Worm (Caenorhabditis elegans) whole organism, L1 larva: Measurements from ENCODE around the gene mcm-7.

Experiments used
- C04F5.9 ChIP-seq: sonication (generic microtip); optimal IDR thresholded peaks from 2 replicates; lab custom pipeline; 2016; ENCODE audit warnings: missing genetic modification characterization, missing compliant biosample characterization
- C16A3.4 ChIP-seq: fragments of 150-350 bp; optimal IDR thresholded peaks from 2 replicates; lab custom pipeline; 2014; ENCODE audit warnings: missing biosample characterization, missing genetic modification characterization
- C34B4.2 ChIP-seq: sonication (generic microtip); optimal IDR thresholded peaks from 2 replicates; lab custom pipeline; 2017; ENCODE audit warnings: mild to moderate bottlenecking, missing genetic modification characterization, missing compliant biosample characterization
- F16B12.6 ChIP-seq: fragments of 150-350 bp; optimal IDR thresholded peaks from 2 replicates; lab custom pipeline; 2014; ENCODE audit warnings: missing biosample characterization, missing genetic modification characterization
- aha-1 ChIP-seq: fragments of 150-350 bp; optimal IDR thresholded peaks from 2 replicates; lab custom pipeline; 2014; ENCODE audit warnings: missing biosample characterization, missing genetic modification characterization
- aly-2 ChIP-seq: fragments of 150-350 bp; optimal IDR thresholded peaks from 2 replicates; lab custom pipeline; 2014; ENCODE audit warnings: missing biosample characterization, missing genetic modification characterization
- ceh-63 ChIP-seq: fragments of 200-800 bp; sonication (Bioruptor generic); optimal IDR thresholded peaks from 2 replicates; lab custom pipeline; 2018; ENCODE audit warnings: mild to moderate bottlenecking, missing genetic modification characterization, missing compliant biosample characterization
- ceh-82 ChIP-seq, 3 experiments: fragments of 150-350 bp in 1 of 3; sonication (generic microtip) in 2 of 3; optimal IDR thresholded peaks; 2 replicates each; lab custom pipeline; 2014 to 2017; ENCODE audit warnings: missing biosample characterization in 3 of 3, missing genetic modification characterization in 3 of 3
- dpl-1 ChIP-seq, 3 experiments: fragments of 150-350 bp in 2 of 3; sonication (generic microtip) in 1 of 3; optimal IDR thresholded peaks; 2 replicates each; lab custom pipeline; 2014 to 2017; ENCODE audit warnings: missing biosample characterization in 3 of 3, missing genetic modification characterization in 3 of 3, missing genetic modification reagents in 3 of 3
- dsc-1 ChIP-seq: sonication (generic microtip); optimal IDR thresholded peaks from 2 replicates; lab custom pipeline; 2016; ENCODE audit warnings: mild to moderate bottlenecking, missing genetic modification characterization, missing compliant biosample characterization
- efl-1 ChIP-seq, 4 experiments: fragments of 150-350 bp; optimal IDR thresholded peaks in 3 of 4; peaks in 1 of 4; 1 replicate in 1 of 4; 2 replicates in 3 of 4; lab custom pipeline; 2014; ENCODE audit warnings: missing biosample characterization in 2 of 4, missing genetic modification characterization in 2 of 4, missing genetic modification reagents in 2 of 4
- efl-3 ChIP-seq: fragments of 200-800 bp; sonication (Bioruptor generic); optimal IDR thresholded peaks from 2 replicates; lab custom pipeline; 2018; ENCODE audit warnings: mild to moderate bottlenecking, missing genetic modification characterization, missing compliant biosample characterization
- elt-3 ChIP-seq, 6 experiments: fragments of 150-350 bp in 1 of 6; sonication (generic microtip); optimal IDR thresholded peaks; 2 replicates each; lab custom pipeline; 2017 to 2018; ENCODE audit warnings: missing biosample characterization in 6 of 6, missing genetic modification characterization in 6 of 6, inconsistent platforms in 1 of 6
- ets-5 ChIP-seq: fragments of 200-800 bp; sonication (Bioruptor generic); IDR thresholded peaks from 2 replicates; pipeline ENCODE4 v1.3.6; 2022; ENCODE audit warnings: missing genetic modification characterization, missing compliant biosample characterization
- fkh-4 ChIP-seq: sonication (generic microtip); optimal IDR thresholded peaks from 2 replicates; lab custom pipeline; 2016; ENCODE audit warnings: missing compliant biosample characterization, missing genetic modification characterization, borderline replicate concordance
- fkh-8 ChIP-seq: sonication (generic microtip); optimal IDR thresholded peaks from 2 replicates; lab custom pipeline; 2016; ENCODE audit warnings: mild to moderate bottlenecking, missing genetic modification characterization, missing compliant biosample characterization
- fos-1 ChIP-seq: fragments of 150-350 bp; optimal IDR thresholded peaks from 2 replicates; lab custom pipeline; 2014; ENCODE audit warnings: missing biosample characterization, missing genetic modification characterization
- grh-1 ChIP-seq: fragments of 200-800 bp; sonication (Bioruptor generic); IDR thresholded peaks from 2 replicates; pipeline ENCODE4 v1.3.6; 2022; ENCODE audit warnings: missing genetic modification reagents, missing genetic modification characterization, missing compliant biosample characterization
- irx-1 ChIP-seq: sonication (generic microtip); optimal IDR thresholded peaks from 2 replicates; lab custom pipeline; 2016; ENCODE audit warnings: missing genetic modification characterization, missing compliant biosample characterization
- jun-1 ChIP-seq: fragments of 150-350 bp; optimal IDR thresholded peaks from 2 replicates; lab custom pipeline; 2014; ENCODE audit warnings: missing biosample characterization, missing genetic modification reagents, missing genetic modification characterization
- lin-13 ChIP-seq: fragments of 150-350 bp; optimal IDR thresholded peaks from 2 replicates; lab custom pipeline; 2014; ENCODE audit warnings: missing biosample characterization, missing genetic modification reagents, missing genetic modification characterization
- lin-14 ChIP-seq: fragments of 200-800 bp; sonication (Bioruptor generic); optimal IDR thresholded peaks from 2 replicates; lab custom pipeline; 2018; ENCODE audit warnings: mild to moderate bottlenecking, missing genetic modification characterization, moderate library complexity, missing compliant biosample characterization
- lin-15B ChIP-seq: fragments of 150-350 bp; sonication (generic microtip); optimal IDR thresholded peaks from 3 replicates; lab custom pipeline; 2014; ENCODE audit warnings: missing biosample characterization, missing genetic modification characterization
- lin-35 ChIP-seq, 2 experiments: fragments of 150-350 bp; optimal IDR thresholded peaks; 2 replicates each; lab custom pipeline; 2014; ENCODE audit warnings: missing biosample characterization in 2 of 2, missing genetic modification characterization in 2 of 2, missing genetic modification reagents in 2 of 2
- lsy-2 ChIP-seq, 2 experiments: fragments of 150-350 bp; optimal IDR thresholded peaks; 2 replicates each; lab custom pipeline; 2014; ENCODE audit warnings: missing biosample characterization in 2 of 2, missing genetic modification characterization in 2 of 2
- mab-9 ChIP-seq: fragments of 200-800 bp; sonication (Bioruptor generic); IDR thresholded peaks from 2 replicates; pipeline ENCODE4 v1.3.6; 2022; ENCODE audit warnings: missing genetic modification reagents, missing genetic modification characterization, missing compliant biosample characterization
- mdl-1 ChIP-seq, 2 experiments: fragments of 150-350 bp; optimal IDR thresholded peaks; 2 replicates each; lab custom pipeline; 2014 to 2017; ENCODE audit warnings: missing biosample characterization in 2 of 2, missing genetic modification characterization in 2 of 2, inconsistent platforms in 1 of 2
- nhr-19 ChIP-seq: fragments of 200-800 bp; sonication (Bioruptor generic); conservative IDR thresholded peaks from 2 replicates; pipeline ENCODE4 v1.3.6; 2022; ENCODE audit warnings: missing genetic modification characterization, missing compliant biosample characterization
- nhr-20 ChIP-seq: sonication (generic microtip); optimal IDR thresholded peaks from 2 replicates; lab custom pipeline; 2016; ENCODE audit warnings: mild to moderate bottlenecking, missing genetic modification characterization, missing compliant biosample characterization
- nhr-47 ChIP-seq: sonication (generic microtip); optimal IDR thresholded peaks from 2 replicates; lab custom pipeline; 2016; ENCODE audit warnings: mild to moderate bottlenecking, missing genetic modification characterization, moderate library complexity, missing compliant biosample characterization
- nhr-71 ChIP-seq: sonication (generic microtip); optimal IDR thresholded peaks from 2 replicates; lab custom pipeline; 2016; ENCODE audit warnings: mild to moderate bottlenecking, missing genetic modification characterization, moderate library complexity, missing compliant biosample characterization
- nhr-76 ChIP-seq: sonication (generic microtip); optimal IDR thresholded peaks from 2 replicates; lab custom pipeline; 2017; ENCODE audit warnings: missing biosample characterization, missing genetic modification characterization
- nhr-77 ChIP-seq: fragments of 150-350 bp; optimal IDR thresholded peaks from 2 replicates; lab custom pipeline; 2014; ENCODE audit warnings: missing biosample characterization, missing genetic modification characterization
- nhr-85 ChIP-seq: sonication (generic microtip); peaks from one replicate; lab custom pipeline; 2016; ENCODE audit warnings: missing genetic modification characterization, inconsistent platforms, missing compliant biosample characterization
- nhr-90 ChIP-seq: sonication (generic microtip); optimal IDR thresholded peaks from 2 replicates; lab custom pipeline; 2016; ENCODE audit warnings: mild to moderate bottlenecking, missing genetic modification characterization, missing compliant biosample characterization; ENCODE audit not compliant: poor library complexity
- pag-3 ChIP-seq: sonication (generic microtip); optimal IDR thresholded peaks from 2 replicates; lab custom pipeline; 2017; ENCODE audit warnings: missing genetic modification characterization, mild to moderate bottlenecking, missing compliant biosample characterization, antibody characterized with exemption, borderline replicate concordance; ENCODE audit not compliant: insufficient read depth
- rnt-1 ChIP-seq: sonication (generic microtip); optimal IDR thresholded peaks from 2 replicates; lab custom pipeline; 2016; ENCODE audit warnings: mild to moderate bottlenecking, missing genetic modification characterization, moderate library complexity, missing compliant biosample characterization
- skn-1 ChIP-seq: fragments of 150-350 bp; optimal IDR thresholded peaks from 2 replicates; lab custom pipeline; 2014; ENCODE audit warnings: missing biosample characterization, missing genetic modification characterization
- snpc-4 ChIP-seq: fragments of 150-350 bp; optimal IDR thresholded peaks from 2 replicates; lab custom pipeline; 2014; ENCODE audit warnings: missing biosample characterization, missing genetic modification characterization
- snu-23 ChIP-seq: sonication (generic microtip); optimal IDR thresholded peaks from 2 replicates; lab custom pipeline; 2016; ENCODE audit warnings: missing genetic modification characterization, missing compliant biosample characterization
- sox-4 ChIP-seq: sonication (generic microtip); optimal IDR thresholded peaks from 2 replicates; lab custom pipeline; 2016; ENCODE audit warnings: missing genetic modification characterization, missing compliant biosample characterization
- sptf-1 ChIP-seq: fragments of 150-350 bp; optimal IDR thresholded peaks from 2 replicates; lab custom pipeline; 2014; ENCODE audit warnings: missing biosample characterization, missing genetic modification characterization
- swsn-7 ChIP-seq: sonication (generic microtip); optimal IDR thresholded peaks from 2 replicates; lab custom pipeline; 2016; ENCODE audit warnings: missing genetic modification characterization, missing compliant biosample characterization
- tbx-2 ChIP-seq: sonication (generic microtip); optimal IDR thresholded peaks from 2 replicates; lab custom pipeline; 2016; ENCODE audit warnings: missing genetic modification characterization, missing compliant biosample characterization
- unc-130 ChIP-seq: fragments of 150-350 bp; optimal IDR thresholded peaks from 2 replicates; lab custom pipeline; 2017; ENCODE audit warnings: missing biosample characterization, missing genetic modification characterization, inconsistent platforms
- unc-62 ChIP-seq: fragments of 150-350 bp; optimal IDR thresholded peaks from 2 replicates; lab custom pipeline; 2014; ENCODE audit warnings: missing biosample characterization, missing genetic modification reagents, missing genetic modification characterization
- unc-86 ChIP-seq: sonication (generic microtip); optimal IDR thresholded peaks from 2 replicates; lab custom pipeline; 2016; ENCODE audit warnings: missing genetic modification characterization, missing compliant biosample characterization
- unc-98 ChIP-seq: fragments of 200-800 bp; sonication (Bioruptor generic); IDR thresholded peaks from 2 replicates; pipeline ENCODE4 v1.3.6; 2022; ENCODE audit warnings: missing genetic modification characterization, missing compliant biosample characterization
- xbp-1 ChIP-seq: sonication (generic microtip); optimal IDR thresholded peaks from 2 replicates; lab custom pipeline; 2016; ENCODE audit warnings: missing genetic modification characterization, missing compliant biosample characterization
- ztf-11 ChIP-seq, 2 experiments: sonication (generic microtip); optimal IDR thresholded peaks; 2 replicates each; lab custom pipeline; 2016 to 2017; ENCODE audit warnings: missing genetic modification characterization in 2 of 2, missing biosample characterization in 1 of 2, missing compliant biosample characterization in 1 of 2

mcm-7 gene

ce11 chrV:4346799-4347198 is at the start of gene mcm-7:
mcm-7 (plus strand) TSS chrV:4347166.
- TF ChIP-seq lin-14 (peak; percentile 38), lin-13 (GFP tag; lab: Kevin White, UChicago) (peak; percentile 16), efl-3 (GFP tag; lab: Kevin White, UChicago) (no peak), irx-1 (tag; lab: Kevin White, UChicago) (peak; percentile 12), aha-1 (tag; lab: Kevin White, UChicago) (no peak), snpc-4 (tag; lab: Kevin White, UChicago) (peak; percentile 17), mab-9 (no peak), fkh-8 (tag; lab: Kevin White, UChicago) (peak; percentile 30), nhr-90 (tag; lab: Kevin White, UChicago) (peak; percentile 19), nhr-76 (tag; lab: Kevin White, UChicago) (no peak), sox-4 (tag; lab: Kevin White, UChicago) (no peak), mdl-1 (tag; optimal IDR thresholded peaks at IDR 0.05; lab: Kevin White, UChicago) (peak in 1 of 2 experiments; percentile 53), nhr-85 (tag; lab: Kevin White, UChicago) (peak; percentile 55), tbx-2 (peak; percentile 56), aly-2 (tag; lab: Kevin White, UChicago) (no peak), F16B12.6 (tag; lab: Kevin White, UChicago) (peak; percentile 37), ztf-11 (tag; optimal IDR thresholded peaks at IDR 0.05; lab: Kevin White, UChicago) (no peak), nhr-20 (tag; lab: Kevin White, UChicago) (peak; percentile 52), C04F5.9 (tag; lab: Kevin White, UChicago) (no peak), sptf-1 (tag; lab: Kevin White, UChicago) (no peak), nhr-47 (tag; lab: Kevin White, UChicago) (peak; percentile 58), skn-1 (peak; percentile 52), nhr-19 (GFP tag; lab: Robert Waterston, UW) (peak; percentile 39), jun-1 (tag; lab: Kevin White, UChicago) (peak; percentile 18), xbp-1 (tag; lab: Kevin White, UChicago) (peak; percentile 46), pag-3 (no peak), nhr-77 (tag; lab: Kevin White, UChicago) (peak; percentile 46), ceh-63 (GFP tag; lab: Kevin White, UChicago) (no peak), unc-86 (tag; lab: Kevin White, UChicago) (peak; percentile 37), unc-98 (no peak), fos-1 (no peak), snu-23 (GFP tag; lab: Kevin White, UChicago) (peak; percentile 64), fkh-4 (tag; lab: Kevin White, UChicago) (no peak), efl-1 (optimal IDR thresholded peaks at IDR 0.05; lab: Kevin White, UChicago) (peak; percentile 95 to 96), efl-1 (GFP tag; optimal IDR thresholded peaks at IDR 0.05 in 1 of 2; lab: Kevin White, UChicago) (peak; percentile 96 to 100), dsc-1 (tag; lab: Kevin White, UChicago) (peak; percentile 12), elt-3 (tag; optimal IDR thresholded peaks at IDR 0.05; lab: Kevin White, UChicago) (peak in 2 of 6 experiments; percentile 11 to 58), swsn-7 (tag; lab: Kevin White, UChicago) (peak; percentile 38), rnt-1 (tag; lab: Kevin White, UChicago) (peak; percentile 60), nhr-71 (peak; percentile 68), unc-62 (no peak), lin-35 (GFP tag; optimal IDR thresholded peaks at IDR 0.05; lab: Kevin White, UChicago) (peak; percentile 94 to 98), dpl-1 (GFP tag; optimal IDR thresholded peaks at IDR 0.05; lab: Kevin White, UChicago) (peak; percentile 91 to 96 (median 95)), C16A3.4 (peak; percentile 85), lin-15B (tag; lab: Kevin White, UChicago) (peak; percentile 33), lsy-2 (tag; optimal IDR thresholded peaks at IDR 0.05; lab: Kevin White, UChicago) (peak; percentile 64 to 86), grh-1 (peak; percentile 14; the same call in 1 of the 2 replicates), ceh-82 (tag; optimal IDR thresholded peaks at IDR 0.05; lab: Kevin White, UChicago) (peak in 2 of 3 experiments; percentile 15 to 75), unc-130 (peak; percentile 43), ets-5 (GFP tag; lab: Robert Waterston, UW) (no peak), C34B4.2 (no peak)
